In genomic region chr2L:19071713-19072112, dm6 we compare ENCODE assay signal across 2 fruit fly cellular contexts.
A peak's percentile ranks its signal among the peaks of the same experiment; 100 is the strongest.
TF ChIP-seq lines count a peak whose summit lies in the region.

No protein-coding gene starts in this region.

TF ChIP-seq in whole organism, prepupa, 60 proteins besides CTCF, POLR2A, EP300 and RAD21:
- TF ChIP-seq Smox (GFP tag; optimal IDR thresholded peaks at IDR 0.05; lab: Kevin White, UChicago) (peak; percentile 21), Ets21C (GFP tag; optimal IDR thresholded peaks at IDR 0.05; lab: Kevin White, UChicago) (no peak), topi (GFP tag; optimal IDR thresholded peaks at IDR 0.05; lab: Kevin White, UChicago) (peak; percentile 20), cyc (GFP tag; optimal IDR thresholded peaks at IDR 0.05; lab: Kevin White, UChicago) (no peak), svp (GFP tag; lab: Kevin White, UChicago) (peak; percentile 62), esn (GFP tag; optimal IDR thresholded peaks at IDR 0.05; lab: Kevin White, UChicago) (peak; percentile 15), lz (GFP tag; optimal IDR thresholded peaks at IDR 0.05; lab: Kevin White, UChicago) (peak; percentile 5), Eip78C (GFP tag; lab: Kevin White, UChicago) (peak; percentile 56), Hr39 (GFP tag; optimal IDR thresholded peaks at IDR 0.05; lab: Kevin White, UChicago) (peak; percentile 9), Met (GFP tag; optimal IDR thresholded peaks at IDR 0.05; lab: Kevin White, UChicago) (peak; percentile 25), dsx (GFP tag; optimal IDR thresholded peaks at IDR 0.05; lab: Kevin White, UChicago; ENCODE audit: poor library complexity, severe bottlenecking) (peak; percentile 82), Hr38 (GFP tag; optimal IDR thresholded peaks at IDR 0.05; lab: Kevin White, UChicago) (no peak)

TF ChIP-seq in whole organism, wandering third instar larva, 38 proteins besides CTCF, POLR2A, EP300 and RAD21:
- TF ChIP-seq CG9705 (GFP tag; optimal IDR thresholded peaks at IDR 0.05; lab: Kevin White, UChicago), result no peak
- no peak for TF ChIP-seq CG32264 (GFP tag; optimal IDR thresholded peaks at IDR 0.05; lab: Kevin White, UChicago)
- peak; percentile 14 for TF ChIP-seq dmrt93B (GFP tag; optimal IDR thresholded peaks at IDR 0.05; lab: Kevin White, UChicago)
- TF ChIP-seq h (GFP tag; optimal IDR thresholded peaks at IDR 0.05; lab: Kevin White, UChicago), result peak; percentile 42
- peak; percentile 29 for TF ChIP-seq br (GFP tag; optimal IDR thresholded peaks at IDR 0.05; lab: Kevin White, UChicago)
- no peak for TF ChIP-seq rgr (GFP tag; optimal IDR thresholded peaks at IDR 0.05; lab: Kevin White, UChicago)
- TF ChIP-seq woc (GFP tag; optimal IDR thresholded peaks at IDR 0.05; lab: Kevin White, UChicago), result peak; percentile 73
- TF ChIP-seq ey (GFP tag; optimal IDR thresholded peaks at IDR 0.05; lab: Kevin White, UChicago), result peak; percentile 29
- TF ChIP-seq foxo (GFP tag; optimal IDR thresholded peaks at IDR 0.05; lab: Kevin White, UChicago), result peak in 1 of 2 experiments; percentile 39
- TF ChIP-seq Rel (GFP tag; optimal IDR thresholded peaks at IDR 0.05; lab: Kevin White, UChicago), result no peak
- no peak for TF ChIP-seq Rel (tag; optimal IDR thresholded peaks at IDR 0.05; lab: Kevin White, UChicago)
- TF ChIP-seq OdsH (GFP tag; optimal IDR thresholded peaks at IDR 0.05; lab: Kevin White, UChicago), result peak; percentile 12
- TF ChIP-seq Dfd (GFP tag; optimal IDR thresholded peaks at IDR 0.05; lab: Kevin White, UChicago), result no peak
- TF ChIP-seq HLH106 (tag; optimal IDR thresholded peaks at IDR 0.05; lab: Kevin White, UChicago), result peak; percentile 62
- peak; percentile 31 for TF ChIP-seq fru (GFP tag; optimal IDR thresholded peaks at IDR 0.05; lab: Kevin White, UChicago)
TF ChIP-seq in whole organism, wandering third instar larva: peak in this region for 9.

Comparison
In these comparisons a context has a peak if more than half of its experiments do, and no peak if none do; other contexts are left out.
1. Of the 1 proteins assayed by ChIP-seq in both whole organism, prepupa and whole organism, wandering third instar larva: peak only in whole organism, prepupa: none; only in whole organism, wandering third instar larva: OdsH; in both: none; in neither: 0.